Worm (Caenorhabditis elegans) whole organism, L4 larva: ENCODE measurements around the gene nas-14.

ENCODE experiments used
- ZK546.5 ChIP-seq, 2 experiments: sonication (generic microtip); optimal IDR thresholded peaks; 2 replicates each; lab custom pipeline; 2017; ENCODE audit warnings: missing biosample characterization in 2 of 2, missing genetic modification characterization in 2 of 2
- dve-1 ChIP-seq: sonication (generic microtip); optimal IDR thresholded peaks from 2 replicates; lab custom pipeline; 2017; ENCODE audit warnings: antibody characterized with exemption, mild to moderate bottlenecking, missing genetic modification characterization, missing compliant biosample characterization; ENCODE audit not compliant: insufficient read depth
- fkh-10 ChIP-seq: fragments of 150-350 bp; optimal IDR thresholded peaks from 2 replicates; lab custom pipeline; 2014; ENCODE audit warnings: missing biosample characterization, missing genetic modification reagents, missing genetic modification characterization
- hif-1 ChIP-seq, 2 experiments: sonication (generic microtip); optimal IDR thresholded peaks; 2 replicates each; lab custom pipeline; 2016 to 2017; ENCODE audit warnings: missing compliant biosample characterization in 2 of 2, missing genetic modification characterization in 2 of 2, missing genetic modification reagents in 2 of 2, missing genotype in 2 of 2, mild to moderate bottlenecking in 1 of 2
- lin-1 ChIP-seq: fragments of 200-800 bp; sonication (Bioruptor generic); IDR thresholded peaks from 2 replicates; pipeline ENCODE4 v1.3.6; 2022; ENCODE audit warnings: missing genetic modification reagents, missing genetic modification characterization, missing compliant biosample characterization
- lin-15B ChIP-seq: fragments of 150-350 bp; sonication (generic microtip); optimal IDR thresholded peaks from 3 replicates; lab custom pipeline; 2014; ENCODE audit warnings: missing biosample characterization, missing genetic modification characterization
- lir-3 ChIP-seq: sonication (generic microtip); optimal IDR thresholded peaks from 2 replicates; lab custom pipeline; 2016; ENCODE audit warnings: mild to moderate bottlenecking, missing genetic modification characterization, missing compliant biosample characterization
- nhr-10 ChIP-seq: fragments of 150-350 bp; optimal IDR thresholded peaks from 2 replicates; lab custom pipeline; 2014; ENCODE audit warnings: missing biosample characterization, missing genetic modification characterization
- nhr-25 ChIP-seq: sonication (generic microtip); optimal IDR thresholded peaks from 2 replicates; lab custom pipeline; 2017; ENCODE audit warnings: missing genetic modification characterization, mild to moderate bottlenecking, missing compliant biosample characterization, antibody characterized with exemption, moderate library complexity, borderline replicate concordance; ENCODE audit not compliant: insufficient read depth
- php-3 ChIP-seq: fragments of 200-800 bp; sonication (Bioruptor generic); IDR thresholded peaks from 2 replicates; pipeline ENCODE4 v1.3.6; 2022; ENCODE audit warnings: missing genetic modification reagents, missing genetic modification characterization, missing compliant biosample characterization
- saeg-2 ChIP-seq: fragments of 200-800 bp; sonication (Bioruptor generic); IDR thresholded peaks from 2 replicates; pipeline ENCODE4 v1.3.6; 2022; ENCODE audit warnings: missing genetic modification reagents, missing genetic modification characterization, missing compliant biosample characterization
- skn-1 ChIP-seq: fragments of 150-350 bp; optimal IDR thresholded peaks from 2 replicates; lab custom pipeline; 2014; ENCODE audit warnings: missing biosample characterization, missing genetic modification characterization
- tag-97 ChIP-seq: fragments of 200-800 bp; sonication (Bioruptor generic); IDR thresholded peaks from 2 replicates; pipeline ENCODE4 v1.3.6; 2022; ENCODE audit warnings: missing genetic modification characterization, missing compliant biosample characterization

DNA sequence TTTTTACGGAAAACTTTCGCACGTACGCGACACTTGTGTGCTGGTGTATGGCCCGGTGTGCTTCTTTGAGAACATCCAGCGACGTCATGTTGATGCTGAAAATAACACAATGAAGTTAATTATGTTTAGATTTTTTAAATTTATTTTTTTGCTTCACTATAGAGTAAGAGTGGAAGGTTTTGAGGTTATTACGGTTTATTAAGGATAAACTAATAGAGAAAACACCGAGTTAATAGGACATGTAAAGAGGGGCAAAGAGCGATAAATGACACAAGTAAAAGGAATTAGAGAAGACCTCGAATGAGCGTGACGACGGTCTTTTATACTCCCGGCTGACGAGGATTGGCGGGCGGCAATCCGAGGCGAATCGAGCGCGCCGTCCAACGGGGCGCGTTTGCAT lies 18.6 kb downstream of the nas-14 start, which contains the start of gene F58D2.4:
- no peak for TF ChIP-seq nhr-10 (tag; lab: Kevin White, UChicago)
- no peak for TF ChIP-seq lir-3 (tag; lab: Kevin White, UChicago)
- TF ChIP-seq skn-1 (tag; lab: Kevin White, UChicago) = no peak
- TF ChIP-seq ZK546.5 (tag; optimal IDR thresholded peaks at IDR 0.05; lab: Kevin White, UChicago) = no peak
- TF ChIP-seq lin-15B (tag; lab: Kevin White, UChicago) = no peak
- TF ChIP-seq saeg-2 (GFP tag; lab: Robert Waterston, UW) = no peak
- no peak for TF ChIP-seq tag-97
- TF ChIP-seq php-3 (GFP tag; lab: Robert Waterston, UW) = no peak
- TF ChIP-seq dve-1 (tag; lab: Kevin White, UChicago) = no peak
- TF ChIP-seq lin-1 = no peak
- no peak for TF ChIP-seq fkh-10 (GFP tag; lab: Kevin White, UChicago)
- no peak for TF ChIP-seq nhr-25 (tag; lab: Kevin White, UChicago)
- TF ChIP-seq hif-1 (tag; optimal IDR thresholded peaks at IDR 0.05; lab: Kevin White, UChicago) = no peak
